Worm (Caenorhabditis elegans) whole organism, L4 larva: Measurements from ENCODE around the gene Y57A10C.1.

ENCODE experiments used
- D1046.2 ChIP-seq: fragments of 200-800 bp; sonication (Bioruptor generic); IDR thresholded peaks from 2 replicates; pipeline ENCODE4 v1.3.6; 2022; ENCODE audit warnings: missing genetic modification characterization, missing compliant biosample characterization
- F10B5.3 ChIP-seq: sonication (generic microtip); optimal IDR thresholded peaks from 2 replicates; lab custom pipeline; 2016; ENCODE audit warnings: mild to moderate bottlenecking, missing genetic modification characterization, missing compliant biosample characterization
- F26F4.8 ChIP-seq: fragments of 200-800 bp; sonication (Bioruptor generic); conservative IDR thresholded peaks from 2 replicates; pipeline ENCODE4 v1.3.6; 2022; ENCODE audit warnings: missing genetic modification characterization, missing compliant biosample characterization
- Y48G9A.11 ChIP-seq: fragments of 200-800 bp; sonication (Bioruptor generic); IDR thresholded peaks from 2 replicates; pipeline ENCODE4 v1.3.6; 2022; ENCODE audit warnings: missing genetic modification reagents, missing genetic modification characterization, missing compliant biosample characterization
- Y5F2A.4 ChIP-seq: fragments of 200-800 bp; sonication (Bioruptor generic); optimal IDR thresholded peaks from 2 replicates; lab custom pipeline; 2018; ENCODE audit warnings: mild to moderate bottlenecking, missing genetic modification characterization, missing compliant biosample characterization
- ZK337.2 ChIP-seq: fragments of 200-800 bp; sonication (Bioruptor generic); IDR thresholded peaks from 2 replicates; pipeline ENCODE4 v1.3.6; 2022; ENCODE audit warnings: missing genetic modification reagents, missing genetic modification characterization, missing compliant biosample characterization
- ZK546.5 ChIP-seq, 2 experiments: sonication (generic microtip); optimal IDR thresholded peaks; 2 replicates each; lab custom pipeline; 2017; ENCODE audit warnings: missing biosample characterization in 2 of 2, missing genetic modification characterization in 2 of 2
- aha-1 ChIP-seq: fragments of 150-350 bp; peaks from one replicate; lab custom pipeline; 2014; ENCODE audit warnings: missing biosample characterization, missing genetic modification characterization
- arid-1 ChIP-seq: fragments of 200-800 bp; sonication (Bioruptor generic); conservative IDR thresholded peaks from 2 replicates; pipeline ENCODE4 v1.3.6; 2022; ENCODE audit warnings: missing genetic modification reagents, missing genetic modification characterization, missing compliant biosample characterization
- attf-4 ChIP-seq: sonication (generic microtip); optimal IDR thresholded peaks from 3 replicates; lab custom pipeline; 2017; ENCODE audit warnings: missing biosample characterization, missing genetic modification characterization
- ceh-20 ChIP-seq: fragments of 200-800 bp; sonication (Bioruptor generic); IDR thresholded peaks from 2 replicates; pipeline ENCODE4 v1.3.6; 2022; ENCODE audit warnings: missing genetic modification reagents, missing genetic modification characterization, missing compliant biosample characterization
- ceh-32 ChIP-seq: sonication (generic microtip); optimal IDR thresholded peaks from 2 replicates; lab custom pipeline; 2016; ENCODE audit warnings: mild to moderate bottlenecking, missing genetic modification characterization, missing compliant biosample characterization; ENCODE audit not compliant: poor library complexity
- ceh-44 ChIP-seq: fragments of 200-800 bp; sonication (Bioruptor generic); IDR thresholded peaks from 2 replicates; pipeline ENCODE4 v1.3.6; 2022; ENCODE audit warnings: missing genetic modification reagents, missing genetic modification characterization, missing compliant biosample characterization
- ceh-62 ChIP-seq: sonication (generic microtip); optimal IDR thresholded peaks from 2 replicates; lab custom pipeline; 2017; ENCODE audit warnings: missing biosample characterization, missing genetic modification characterization
- daf-16 ChIP-seq, 3 experiments: sonication (generic microtip); optimal IDR thresholded peaks; 2 replicates each; lab custom pipeline; 2016 to 2017; ENCODE audit warnings: missing genetic modification characterization in 3 of 3, missing genetic modification reagents in 3 of 3, mild to moderate bottlenecking in 2 of 3, missing compliant biosample characterization in 2 of 3, missing biosample characterization in 1 of 3, moderate library complexity in 1 of 3
- daf-8 ChIP-seq: fragments of 200-800 bp; sonication (Bioruptor generic); IDR thresholded peaks from 2 replicates; pipeline ENCODE4 v1.3.6; 2022; ENCODE audit warnings: missing genetic modification characterization, missing compliant biosample characterization
- dmd-6 ChIP-seq: fragments of 200-800 bp; sonication (Bioruptor generic); IDR thresholded peaks from 2 replicates; pipeline ENCODE4 v1.3.6; 2022; ENCODE audit warnings: missing genetic modification reagents, missing genetic modification characterization, missing compliant biosample characterization
- dmd-8 ChIP-seq: fragments of 200-800 bp; sonication (Bioruptor generic); IDR thresholded peaks from 2 replicates; pipeline ENCODE4 v1.3.6; 2022; ENCODE audit warnings: missing genetic modification characterization, missing compliant biosample characterization
- dmd-9 ChIP-seq: fragments of 200-800 bp; sonication (Bioruptor generic); IDR thresholded peaks from 2 replicates; pipeline ENCODE4 v1.3.6; 2022; ENCODE audit warnings: missing genetic modification reagents, missing genetic modification characterization, missing compliant biosample characterization
- dve-1 ChIP-seq: sonication (generic microtip); optimal IDR thresholded peaks from 2 replicates; lab custom pipeline; 2017; ENCODE audit warnings: antibody characterized with exemption, mild to moderate bottlenecking, missing genetic modification characterization, missing compliant biosample characterization; ENCODE audit not compliant: insufficient read depth
- fos-1 ChIP-seq: fragments of 150-350 bp; optimal IDR thresholded peaks from 2 replicates; lab custom pipeline; 2014; ENCODE audit warnings: missing biosample characterization, missing genetic modification characterization
- hlh-11 ChIP-seq: fragments of 200-800 bp; sonication (Bioruptor generic); optimal IDR thresholded peaks from 2 replicates; lab custom pipeline; 2018; ENCODE audit warnings: mild to moderate bottlenecking, missing genetic modification characterization, missing compliant biosample characterization
- hmg-1.1 ChIP-seq: fragments of 200-800 bp; sonication (Bioruptor generic); IDR thresholded peaks from 2 replicates; pipeline ENCODE4 v1.3.6; 2022; ENCODE audit warnings: missing genetic modification reagents, missing genetic modification characterization, missing compliant biosample characterization
- lin-13 ChIP-seq: fragments of 150-350 bp; optimal IDR thresholded peaks from 2 replicates; lab custom pipeline; 2014; ENCODE audit warnings: missing biosample characterization, missing genetic modification reagents, missing genetic modification characterization
- lin-15B ChIP-seq: fragments of 150-350 bp; sonication (generic microtip); optimal IDR thresholded peaks from 3 replicates; lab custom pipeline; 2014; ENCODE audit warnings: missing biosample characterization, missing genetic modification characterization
- lin-38 ChIP-seq: fragments of 200-800 bp; sonication (Bioruptor generic); IDR thresholded peaks from 2 replicates; pipeline ENCODE4 v1.3.6; 2022; ENCODE audit warnings: missing genetic modification reagents, missing genetic modification characterization, missing compliant biosample characterization
- mes-2 ChIP-seq: sonication (generic microtip); optimal IDR thresholded peaks from 2 replicates; lab custom pipeline; 2016; ENCODE audit warnings: missing genotype, mild to moderate bottlenecking, missing genetic modification characterization, missing compliant biosample characterization; ENCODE audit not compliant: poor library complexity, severe bottlenecking
- mxl-2 ChIP-seq: fragments of 200-800 bp; sonication (Bioruptor generic); conservative IDR thresholded peaks from 2 replicates; pipeline ENCODE4 v1.3.6; 2022; ENCODE audit warnings: missing genetic modification reagents, missing genetic modification characterization, missing compliant biosample characterization
- nhr-102 ChIP-seq: sonication (generic microtip); optimal IDR thresholded peaks from 2 replicates; lab custom pipeline; 2016; ENCODE audit warnings: mild to moderate bottlenecking, missing genetic modification characterization, moderate library complexity, missing compliant biosample characterization
- nhr-11 ChIP-seq: fragments of 150-350 bp; optimal IDR thresholded peaks from 2 replicates; lab custom pipeline; 2014; ENCODE audit warnings: missing biosample characterization, missing genetic modification characterization
- nhr-25 ChIP-seq: sonication (generic microtip); optimal IDR thresholded peaks from 2 replicates; lab custom pipeline; 2017; ENCODE audit warnings: missing genetic modification characterization, mild to moderate bottlenecking, missing compliant biosample characterization, antibody characterized with exemption, moderate library complexity, borderline replicate concordance; ENCODE audit not compliant: insufficient read depth
- nhr-41 ChIP-seq: fragments of 200-800 bp; sonication (Bioruptor generic); IDR thresholded peaks from 2 replicates; pipeline ENCODE4 v1.3.6; 2022; ENCODE audit warnings: missing genetic modification reagents, missing genetic modification characterization, missing compliant biosample characterization
- nhr-48 ChIP-seq: sonication (generic microtip); optimal IDR thresholded peaks from 2 replicates; lab custom pipeline; 2016; ENCODE audit warnings: mild to moderate bottlenecking, missing genetic modification characterization, missing compliant biosample characterization
- nhr-76 ChIP-seq: fragments of 150-350 bp; optimal IDR thresholded peaks from 2 replicates; lab custom pipeline; 2014; ENCODE audit warnings: missing biosample characterization, missing genetic modification characterization
- nhr-77 ChIP-seq: fragments of 150-350 bp; optimal IDR thresholded peaks from 2 replicates; lab custom pipeline; 2014; ENCODE audit warnings: missing biosample characterization, missing genetic modification characterization
- pha-4 ChIP-seq, 2 experiments: fragments of 150-350 bp in 1 of 2; fragments of 200-800 bp in 1 of 2; sonication (Bioruptor generic) in 1 of 2; IDR thresholded peaks in 1 of 2; optimal IDR thresholded peaks in 1 of 2; 2 replicates each; pipeline versions ENCODE4 v1.3.6 to Lab custom; 2014 to 2022; ENCODE audit warnings: missing genetic modification characterization in 2 of 2, missing genetic modification reagents in 2 of 2, missing biosample characterization in 1 of 2, missing compliant biosample characterization in 1 of 2
- skn-1 ChIP-seq: fragments of 150-350 bp; optimal IDR thresholded peaks from 2 replicates; lab custom pipeline; 2014; ENCODE audit warnings: missing biosample characterization, missing genetic modification characterization
- tag-97 ChIP-seq: fragments of 200-800 bp; sonication (Bioruptor generic); IDR thresholded peaks from 2 replicates; pipeline ENCODE4 v1.3.6; 2022; ENCODE audit warnings: missing genetic modification characterization, missing compliant biosample characterization
- unc-62 ChIP-seq, 3 experiments: fragments of 150-350 bp in 1 of 3; sonication (generic microtip); optimal IDR thresholded peaks in 2 of 3; peaks in 1 of 3; 1 replicate in 1 of 3; 2 replicates in 2 of 3; lab custom pipeline; 2014 to 2017; ENCODE audit warnings: missing biosample characterization in 3 of 3, missing genetic modification characterization in 3 of 3, missing genetic modification reagents in 3 of 3, missing genotype in 1 of 3
- zfp-3 ChIP-seq: fragments of 200-800 bp; sonication (Bioruptor generic); conservative IDR thresholded peaks from 2 replicates; pipeline ENCODE4 v1.3.6; 2022; ENCODE audit warnings: missing genetic modification reagents, missing genetic modification characterization, missing compliant biosample characterization
- zip-11 ChIP-seq: fragments of 200-800 bp; sonication (Bioruptor generic); IDR thresholded peaks from 2 replicates; pipeline ENCODE4 v1.3.6; 2022; ENCODE audit warnings: missing genetic modification characterization, missing compliant biosample characterization

Y57A10C.1 gene

DNA sequence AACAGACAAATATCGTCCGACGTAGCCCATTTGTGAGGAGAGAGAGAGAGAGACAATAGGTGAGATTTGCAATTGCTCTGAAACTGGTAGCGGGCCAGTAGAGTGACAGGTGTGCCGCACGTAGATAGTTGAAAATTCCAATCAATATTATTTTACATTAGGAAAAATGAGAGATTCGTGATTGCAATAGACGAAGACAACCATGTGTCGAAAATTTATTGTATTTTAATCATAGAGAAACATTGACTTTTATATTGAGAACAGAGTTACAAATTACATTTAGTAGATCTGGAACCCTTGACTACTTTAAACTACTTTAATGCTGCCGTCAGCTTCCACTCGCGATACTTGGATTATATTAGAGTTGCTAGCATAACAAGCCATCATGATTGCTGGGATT, at the start of gene Y57A10C.1:
Gene Y57A10C.1, minus strand, starts transcription at position 101 of the 400 bp plus-strand sequence.
- TF ChIP-seq zfp-3 (GFP tag; lab: Robert Waterston, UW) (no peak), dmd-8 (GFP tag; lab: Robert Waterston, UW) (no peak), nhr-76 (no peak), Y5F2A.4 (GFP tag; lab: Kevin White, UChicago) (no peak), unc-62 (GFP tag; optimal IDR thresholded peaks at IDR 0.05 in 1 of 2; lab: Kevin White, UChicago) (peak in 1 of 2 experiments; percentile 64), unc-62 (tag; optimal IDR thresholded peaks at IDR 0.05; lab: Kevin White, UChicago) (no peak), nhr-25 (tag; lab: Kevin White, UChicago) (no peak), fos-1 (tag; lab: Kevin White, UChicago) (no peak)

DNA sequence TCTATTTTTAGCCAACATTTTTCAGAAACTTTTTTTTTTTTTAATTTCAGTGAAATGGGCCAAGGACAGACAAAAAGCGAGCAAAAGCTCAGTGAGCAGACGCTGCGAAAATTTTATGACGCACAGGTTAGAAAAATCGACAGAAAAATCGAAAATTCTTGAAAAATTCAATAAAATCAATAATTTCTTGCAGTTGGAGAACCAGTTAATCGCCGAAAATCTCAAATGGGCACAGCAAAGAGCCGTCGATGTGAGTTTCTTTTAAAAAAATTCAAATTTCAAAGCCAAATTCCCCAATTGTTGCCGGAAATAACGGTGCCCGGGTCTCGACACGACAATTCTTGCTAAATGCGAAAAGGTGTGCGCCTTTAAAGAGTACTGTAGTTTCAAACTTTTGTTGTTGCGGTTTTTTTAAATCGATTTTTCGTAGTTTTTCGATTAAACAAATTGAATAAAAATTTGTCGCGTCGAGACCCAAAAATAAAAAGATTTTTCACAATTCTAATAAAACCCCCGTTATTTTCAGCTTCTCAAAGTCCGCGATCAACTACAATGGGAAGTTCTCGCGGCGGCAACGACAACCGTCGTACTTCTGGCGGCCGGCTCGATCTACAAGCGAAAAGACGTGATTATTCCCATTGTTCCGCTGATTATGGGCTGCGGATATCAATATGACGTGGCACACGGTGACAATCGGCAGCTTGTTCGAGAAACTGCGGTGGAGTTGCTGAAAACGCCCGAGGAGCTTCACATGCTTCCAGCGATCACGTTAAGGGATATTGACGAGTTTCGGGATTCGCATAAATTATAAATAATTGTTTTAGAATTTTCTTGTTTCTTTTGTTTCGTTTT, 48.5 kb upstream of the Y57A10C.1 start, which contains the start of gene tag-280:
Gene tag-280, plus strand, starts transcription at position 51 of the 852 bp plus-strand sequence.
- TF ChIP-seq attf-4 (tag; lab: Kevin White, UChicago), result no peak
- TF ChIP-seq mxl-2, result no peak
- peak in 1 of 2 experiments; percentile 74 for TF ChIP-seq unc-62 (GFP tag; optimal IDR thresholded peaks at IDR 0.05 in 1 of 2; lab: Kevin White, UChicago)
- TF ChIP-seq unc-62 (tag; optimal IDR thresholded peaks at IDR 0.05; lab: Kevin White, UChicago), result no peak
- TF ChIP-seq nhr-41 (GFP tag; lab: Robert Waterston, UW), result no peak
- TF ChIP-seq hlh-11 (tag; lab: Kevin White, UChicago), result no peak
- TF ChIP-seq Y48G9A.11 (GFP tag; lab: Robert Waterston, UW), result 0 out of 2 replicates have a peak, but pooled peaks have one; percentile 11
- TF ChIP-seq nhr-102 (tag; lab: Kevin White, UChicago), result no peak
- no peak for TF ChIP-seq mes-2 (tag; lab: Kevin White, UChicago)
- no peak for TF ChIP-seq Y5F2A.4 (GFP tag; lab: Kevin White, UChicago)
- peak; percentile 31; the same call in 1 of the 2 replicates for TF ChIP-seq lin-38
- TF ChIP-seq ceh-44 (GFP tag; lab: Robert Waterston, UW), result no peak
- TF ChIP-seq ZK337.2 (GFP tag; lab: Robert Waterston, UW), result no peak
- TF ChIP-seq nhr-48 (tag; lab: Kevin White, UChicago), result no peak
- no peak for TF ChIP-seq ceh-62 (tag; lab: Kevin White, UChicago)
- TF ChIP-seq ZK546.5 (tag; optimal IDR thresholded peaks at IDR 0.05; lab: Kevin White, UChicago), result no peak
- no peak for TF ChIP-seq F26F4.8
- no peak for TF ChIP-seq dmd-9 (GFP tag; lab: Robert Waterston, UW)
- TF ChIP-seq, all 104 proteins: peak for 3

DNA sequence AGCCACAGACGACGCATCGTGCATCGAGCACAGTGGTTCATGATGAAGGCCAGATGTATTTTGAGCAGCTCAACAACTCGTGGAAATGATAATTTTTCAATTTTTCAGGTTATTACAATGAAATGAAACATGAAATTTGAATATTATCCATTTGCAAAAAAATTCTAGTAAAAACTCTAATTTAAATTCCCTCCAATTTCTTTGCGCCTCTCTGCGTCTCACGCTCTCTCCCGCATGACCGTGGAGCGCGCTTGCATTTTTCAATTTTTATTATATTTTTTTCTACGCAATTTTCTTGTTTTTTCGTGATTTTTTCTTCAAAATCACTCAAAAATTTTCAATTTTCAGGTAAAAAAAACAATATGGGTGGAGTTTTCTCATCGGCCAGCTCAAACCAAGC, 47.1 kb upstream of the Y57A10C.1 start, which contains the start of gene tag-281:
Gene tag-281, plus strand, starts transcription at position 340 of the 400 bp plus-strand sequence.
- TF ChIP-seq daf-8 (GFP tag; lab: Robert Waterston, UW), result no peak
- no peak for TF ChIP-seq daf-16 (GFP tag; optimal IDR thresholded peaks at IDR 0.05; lab: Kevin White, UChicago)
- TF ChIP-seq daf-16 (tag; optimal IDR thresholded peaks at IDR 0.05; lab: Kevin White, UChicago), result no peak
- no peak for TF ChIP-seq aha-1 (tag; lab: Kevin White, UChicago)
- TF ChIP-seq pha-4 (GFP tag; IDR thresholded peaks at IDR 0.05; lab: Robert Waterston, UW), result no peak
- TF ChIP-seq pha-4 (tag; optimal IDR thresholded peaks at IDR 0.05; lab: Kevin White, UChicago), result no peak
- TF ChIP-seq dve-1, result no peak
- TF ChIP-seq dmd-6 (GFP tag; lab: Robert Waterston, UW), result peak; percentile 51
- TF ChIP-seq dmd-8 (GFP tag; lab: Robert Waterston, UW), result no peak
- TF ChIP-seq nhr-25 (tag; lab: Kevin White, UChicago), result no peak
- no peak for TF ChIP-seq ceh-32 (tag; lab: Kevin White, UChicago)
- peak; percentile 43 for TF ChIP-seq lin-15B (tag; lab: Kevin White, UChicago)
- no peak for TF ChIP-seq ceh-20 (GFP tag; lab: Robert Waterston, UW)
- TF ChIP-seq nhr-77 (tag; lab: Kevin White, UChicago), result no peak
- TF ChIP-seq tag-97 (GFP tag; lab: Robert Waterston, UW), result no peak
- no peak for TF ChIP-seq arid-1 (GFP tag; lab: Robert Waterston, UW)
- peak; percentile 60; the same call in 1 of the 2 replicates for TF ChIP-seq zfp-3 (GFP tag; lab: Robert Waterston, UW)
- TF ChIP-seq D1046.2, result no peak
- TF ChIP-seq lin-13 (GFP tag; lab: Kevin White, UChicago), result peak; percentile 66
- peak; percentile 24 for TF ChIP-seq nhr-11 (tag; lab: Kevin White, UChicago)
- no peak for TF ChIP-seq zip-11 (GFP tag; lab: Robert Waterston, UW)
- no peak for TF ChIP-seq ceh-44 (GFP tag; lab: Robert Waterston, UW)
- TF ChIP-seq dmd-9 (GFP tag; lab: Robert Waterston, UW), result 0 out of 2 replicates have a peak, but pooled peaks have one; percentile 50
- TF ChIP-seq F10B5.3 (tag; lab: Kevin White, UChicago), result no peak
- peak; percentile 99 for TF ChIP-seq lin-38
- TF ChIP-seq hmg-1.1 (GFP tag; lab: Robert Waterston, UW), result peak; percentile 55; the same call in 1 of the 2 replicates
- peak; percentile 85 for TF ChIP-seq mes-2 (tag; lab: Kevin White, UChicago)
- TF ChIP-seq skn-1 (tag; lab: Kevin White, UChicago), result no peak
- TF ChIP-seq F26F4.8, result no peak
